Worm (Caenorhabditis elegans) whole organism, L4 larva: Measurements from ENCODE around the gene srt-54.

Experiments used
- Y48G9A.11 ChIP-seq: fragments of 200-800 bp; sonication (Bioruptor generic); IDR thresholded peaks from 2 replicates; pipeline ENCODE4 v1.3.6; 2022; ENCODE audit warnings: missing genetic modification reagents, missing genetic modification characterization, missing compliant biosample characterization
- Y75B8A.6 ChIP-seq: fragments of 200-800 bp; sonication (Bioruptor generic); IDR thresholded peaks from 2 replicates; pipeline ENCODE4 v1.3.6; 2022; ENCODE audit warnings: missing genetic modification reagents, missing genetic modification characterization, missing compliant biosample characterization
- ZK337.2 ChIP-seq: fragments of 200-800 bp; sonication (Bioruptor generic); IDR thresholded peaks from 2 replicates; pipeline ENCODE4 v1.3.6; 2022; ENCODE audit warnings: missing genetic modification reagents, missing genetic modification characterization, missing compliant biosample characterization
- aha-1 ChIP-seq: fragments of 150-350 bp; peaks from one replicate; lab custom pipeline; 2014; ENCODE audit warnings: missing biosample characterization, missing genetic modification characterization
- ama-1 ChIP-seq: fragments of 150-350 bp; optimal IDR thresholded peaks from 2 replicates; lab custom pipeline; 2014; ENCODE audit warnings: inconsistent platforms, mixed read lengths
- arid-1 ChIP-seq: fragments of 200-800 bp; sonication (Bioruptor generic); conservative IDR thresholded peaks from 2 replicates; pipeline ENCODE4 v1.3.6; 2022; ENCODE audit warnings: missing genetic modification reagents, missing genetic modification characterization, missing compliant biosample characterization
- attf-4 ChIP-seq: sonication (generic microtip); optimal IDR thresholded peaks from 3 replicates; lab custom pipeline; 2017; ENCODE audit warnings: missing biosample characterization, missing genetic modification characterization
- ceh-32 ChIP-seq: sonication (generic microtip); optimal IDR thresholded peaks from 2 replicates; lab custom pipeline; 2016; ENCODE audit warnings: mild to moderate bottlenecking, missing genetic modification characterization, missing compliant biosample characterization; ENCODE audit not compliant: poor library complexity
- ceh-82 ChIP-seq: sonication (generic microtip); optimal IDR thresholded peaks from 2 replicates; lab custom pipeline; 2017; ENCODE audit warnings: missing biosample characterization, missing genetic modification characterization
- ces-1 ChIP-seq: fragments of 150-350 bp; sonication (generic microtip); optimal IDR thresholded peaks from 4 replicates; lab custom pipeline; 2014; ENCODE audit warnings: missing biosample characterization, missing genetic modification reagents, missing genetic modification characterization
- cey-2 ChIP-seq: sonication (generic microtip); optimal IDR thresholded peaks from 3 replicates; lab custom pipeline; 2017; ENCODE audit warnings: missing genetic modification characterization, mild to moderate bottlenecking, missing compliant biosample characterization, antibody characterized with exemption, borderline replicate concordance; ENCODE audit not compliant: insufficient read depth
- ctbp-1 ChIP-seq: fragments of 200-800 bp; sonication (Bioruptor generic); IDR thresholded peaks from 2 replicates; pipeline ENCODE4 v1.3.6; 2022; ENCODE audit warnings: missing genetic modification reagents, missing genetic modification characterization, missing compliant biosample characterization
- daf-12 ChIP-seq: fragments of 150-350 bp; optimal IDR thresholded peaks from 2 replicates; lab custom pipeline; 2014; ENCODE audit warnings: missing biosample characterization, missing genetic modification reagents, missing genetic modification characterization
- daf-16 ChIP-seq, 3 experiments: sonication (generic microtip); optimal IDR thresholded peaks; 2 replicates each; lab custom pipeline; 2016 to 2017; ENCODE audit warnings: missing genetic modification characterization in 3 of 3, missing genetic modification reagents in 3 of 3, mild to moderate bottlenecking in 2 of 3, missing compliant biosample characterization in 2 of 3, missing biosample characterization in 1 of 3, moderate library complexity in 1 of 3
- daf-8 ChIP-seq: fragments of 200-800 bp; sonication (Bioruptor generic); IDR thresholded peaks from 2 replicates; pipeline ENCODE4 v1.3.6; 2022; ENCODE audit warnings: missing genetic modification characterization, missing compliant biosample characterization
- dmd-8 ChIP-seq: fragments of 200-800 bp; sonication (Bioruptor generic); IDR thresholded peaks from 2 replicates; pipeline ENCODE4 v1.3.6; 2022; ENCODE audit warnings: missing genetic modification characterization, missing compliant biosample characterization
- dmd-9 ChIP-seq: fragments of 200-800 bp; sonication (Bioruptor generic); IDR thresholded peaks from 2 replicates; pipeline ENCODE4 v1.3.6; 2022; ENCODE audit warnings: missing genetic modification reagents, missing genetic modification characterization, missing compliant biosample characterization
- dpl-1 ChIP-seq: fragments of 150-350 bp; optimal IDR thresholded peaks from 2 replicates; lab custom pipeline; 2014; ENCODE audit warnings: missing biosample characterization, missing genetic modification reagents, missing genetic modification characterization
- duxl-1 ChIP-seq: sonication (generic microtip); optimal IDR thresholded peaks from 2 replicates; lab custom pipeline; 2016; ENCODE audit warnings: mild to moderate bottlenecking, missing genetic modification characterization, moderate library complexity, missing compliant biosample characterization; ENCODE audit not compliant: poor library complexity
- egl-27 ChIP-seq: sonication (generic microtip); optimal IDR thresholded peaks from 3 replicates; lab custom pipeline; 2017; ENCODE audit warnings: missing biosample characterization, missing genetic modification reagents, missing genetic modification characterization
- egl-43 ChIP-seq: fragments of 200-800 bp; sonication (Bioruptor generic); IDR thresholded peaks from 2 replicates; pipeline ENCODE4 v1.3.6; 2022; ENCODE audit warnings: missing genetic modification reagents, missing genetic modification characterization, missing compliant biosample characterization
- gei-8 ChIP-seq: fragments of 200-800 bp; sonication (Bioruptor generic); optimal IDR thresholded peaks from 2 replicates; lab custom pipeline; 2018; ENCODE audit warnings: mild to moderate bottlenecking, missing genetic modification characterization, missing compliant biosample characterization
- hlh-30 ChIP-seq: sonication (generic microtip); optimal IDR thresholded peaks from 2 replicates; lab custom pipeline; 2017; ENCODE audit warnings: antibody characterized with exemption, mild to moderate bottlenecking, missing genetic modification characterization, missing compliant biosample characterization; ENCODE audit not compliant: insufficient read depth
- jun-1 ChIP-seq: fragments of 150-350 bp; optimal IDR thresholded peaks from 2 replicates; lab custom pipeline; 2014; ENCODE audit warnings: missing biosample characterization, missing genetic modification reagents, missing genetic modification characterization
- lin-13 ChIP-seq: fragments of 150-350 bp; optimal IDR thresholded peaks from 2 replicates; lab custom pipeline; 2014; ENCODE audit warnings: missing biosample characterization, missing genetic modification reagents, missing genetic modification characterization
- lin-39 ChIP-seq: fragments of 150-350 bp; optimal IDR thresholded peaks from 2 replicates; lab custom pipeline; 2014; ENCODE audit warnings: missing biosample characterization, missing genetic modification reagents, missing genetic modification characterization
- lir-3 ChIP-seq: sonication (generic microtip); optimal IDR thresholded peaks from 2 replicates; lab custom pipeline; 2016; ENCODE audit warnings: mild to moderate bottlenecking, missing genetic modification characterization, missing compliant biosample characterization
- madf-9 ChIP-seq: fragments of 200-800 bp; sonication (Bioruptor generic); conservative IDR thresholded peaks from 2 replicates; pipeline ENCODE4 v1.3.6; 2022; ENCODE audit warnings: missing genetic modification reagents, missing genetic modification characterization, missing compliant biosample characterization
- mdl-1 ChIP-seq, 2 experiments: fragments of 150-350 bp in 1 of 2; sonication (generic microtip) in 1 of 2; optimal IDR thresholded peaks; 2 replicates each; lab custom pipeline; 2014 to 2017; ENCODE audit warnings: missing biosample characterization in 2 of 2, missing genetic modification characterization in 2 of 2
- mdt-29 ChIP-seq: fragments of 200-800 bp; sonication (Bioruptor generic); IDR thresholded peaks from 2 replicates; pipeline ENCODE4 v1.3.6; 2022; ENCODE audit warnings: missing genetic modification reagents, missing genetic modification characterization, missing compliant biosample characterization
- mes-2 ChIP-seq: sonication (generic microtip); optimal IDR thresholded peaks from 2 replicates; lab custom pipeline; 2016; ENCODE audit warnings: missing genotype, mild to moderate bottlenecking, missing genetic modification characterization, missing compliant biosample characterization; ENCODE audit not compliant: poor library complexity, severe bottlenecking
- mxl-2 ChIP-seq: fragments of 200-800 bp; sonication (Bioruptor generic); conservative IDR thresholded peaks from 2 replicates; pipeline ENCODE4 v1.3.6; 2022; ENCODE audit warnings: missing genetic modification reagents, missing genetic modification characterization, missing compliant biosample characterization
- mxl-3 ChIP-seq: fragments of 200-800 bp; sonication (Bioruptor generic); optimal IDR thresholded peaks from 2 replicates; lab custom pipeline; 2018; ENCODE audit warnings: mild to moderate bottlenecking, missing genetic modification characterization, missing compliant biosample characterization
- nhr-10 ChIP-seq: fragments of 150-350 bp; optimal IDR thresholded peaks from 2 replicates; lab custom pipeline; 2014; ENCODE audit warnings: missing biosample characterization, missing genetic modification characterization
- nhr-11 ChIP-seq: fragments of 150-350 bp; optimal IDR thresholded peaks from 2 replicates; lab custom pipeline; 2014; ENCODE audit warnings: missing biosample characterization, missing genetic modification characterization
- nhr-111 ChIP-seq: fragments of 200-800 bp; sonication (Bioruptor generic); optimal IDR thresholded peaks from 2 replicates; lab custom pipeline; 2018; ENCODE audit warnings: mild to moderate bottlenecking, missing genetic modification characterization, missing compliant biosample characterization
- nhr-25 ChIP-seq: sonication (generic microtip); optimal IDR thresholded peaks from 2 replicates; lab custom pipeline; 2017; ENCODE audit warnings: missing genetic modification characterization, mild to moderate bottlenecking, missing compliant biosample characterization, antibody characterized with exemption, moderate library complexity, borderline replicate concordance; ENCODE audit not compliant: insufficient read depth
- nhr-28 ChIP-seq: fragments of 150-350 bp; optimal IDR thresholded peaks from 2 replicates; lab custom pipeline; 2014; ENCODE audit warnings: missing biosample characterization, missing genetic modification characterization
- nhr-6 ChIP-seq: fragments of 150-350 bp; optimal IDR thresholded peaks from 2 replicates; lab custom pipeline; 2014; ENCODE audit warnings: missing biosample characterization, missing genetic modification characterization
- php-3 ChIP-seq: fragments of 200-800 bp; sonication (Bioruptor generic); IDR thresholded peaks from 2 replicates; pipeline ENCODE4 v1.3.6; 2022; ENCODE audit warnings: missing genetic modification reagents, missing genetic modification characterization, missing compliant biosample characterization
- pqm-1 ChIP-seq: sonication (generic microtip); optimal IDR thresholded peaks from 2 replicates; lab custom pipeline; 2017; ENCODE audit warnings: missing biosample characterization, missing genetic modification characterization
- saeg-2 ChIP-seq: fragments of 200-800 bp; sonication (Bioruptor generic); IDR thresholded peaks from 2 replicates; pipeline ENCODE4 v1.3.6; 2022; ENCODE audit warnings: missing genetic modification reagents, missing genetic modification characterization, missing compliant biosample characterization
- skn-1 ChIP-seq: fragments of 150-350 bp; optimal IDR thresholded peaks from 2 replicates; lab custom pipeline; 2014; ENCODE audit warnings: missing biosample characterization, missing genetic modification characterization
- snpc-1.2 ChIP-seq: fragments of 200-800 bp; sonication (Bioruptor generic); IDR thresholded peaks from 2 replicates; pipeline ENCODE4 v1.3.6; 2022; ENCODE audit warnings: missing genetic modification reagents, missing genetic modification characterization, missing compliant biosample characterization
- snpc-4 ChIP-seq: fragments of 150-350 bp; optimal IDR thresholded peaks from 2 replicates; lab custom pipeline; 2014; ENCODE audit warnings: missing biosample characterization, missing genetic modification characterization
- tra-1 ChIP-seq: fragments of 200-800 bp; sonication (Bioruptor generic); IDR thresholded peaks from 2 replicates; pipeline ENCODE4 v1.3.6; 2022; ENCODE audit warnings: missing genetic modification reagents, missing genetic modification characterization, missing compliant biosample characterization
- unc-62 ChIP-seq, 3 experiments: fragments of 150-350 bp in 1 of 3; sonication (generic microtip); optimal IDR thresholded peaks in 2 of 3; peaks in 1 of 3; 1 replicate in 1 of 3; 2 replicates in 2 of 3; lab custom pipeline; 2014 to 2017; ENCODE audit warnings: missing biosample characterization in 3 of 3, missing genetic modification characterization in 3 of 3, missing genetic modification reagents in 3 of 3, missing genotype in 1 of 3
- vab-7 ChIP-seq: fragments of 200-800 bp; sonication (Bioruptor generic); IDR thresholded peaks from 2 replicates; pipeline ENCODE4 v1.3.6; 2022; ENCODE audit warnings: missing genetic modification reagents, missing genetic modification characterization, missing compliant biosample characterization
- zip-11 ChIP-seq: fragments of 200-800 bp; sonication (Bioruptor generic); IDR thresholded peaks from 2 replicates; pipeline ENCODE4 v1.3.6; 2022; ENCODE audit warnings: missing genetic modification characterization, missing compliant biosample characterization
- ztf-11 ChIP-seq: fragments of 150-350 bp; optimal IDR thresholded peaks from 2 replicates; lab custom pipeline; 2014; ENCODE audit warnings: missing biosample characterization, missing genetic modification characterization

The srt-54 gene

ce11 chrII:162182-162581 is 45.2 kb downstream of the srt-54 start, which contains the start of gene etr-1 (continued):
- TF ChIP-seq madf-9 (GFP tag; lab: Robert Waterston, UW) (no peak), snpc-1.2 (GFP tag; lab: Robert Waterston, UW) (no peak), Y75B8A.6 (GFP tag; lab: Robert Waterston, UW) (no peak), snpc-4 (no peak), ZK337.2 (GFP tag; lab: Robert Waterston, UW) (no peak), nhr-11 (tag; lab: Kevin White, UChicago) (no peak), attf-4 (tag; lab: Kevin White, UChicago) (no peak), daf-16 (GFP tag; optimal IDR thresholded peaks at IDR 0.05; lab: Kevin White, UChicago) (no peak), daf-16 (tag; optimal IDR thresholded peaks at IDR 0.05; lab: Kevin White, UChicago) (peak; percentile 82), nhr-10 (no peak), daf-8 (no peak), ceh-32 (tag; lab: Kevin White, UChicago) (no peak), daf-12 (no peak), jun-1 (tag; lab: Kevin White, UChicago) (peak; percentile 22), duxl-1 (tag; lab: Kevin White, UChicago) (no peak), ctbp-1 (GFP tag; lab: Robert Waterston, UW) (no peak), dmd-9 (GFP tag; lab: Robert Waterston, UW) (no peak), mdt-29 (no peak), tra-1 (GFP tag; lab: Robert Waterston, UW) (peak; percentile 84), gei-8 (no peak), egl-27 (no peak), php-3 (GFP tag; lab: Robert Waterston, UW) (peak; percentile 83), vab-7 (GFP tag; lab: Robert Waterston, UW) (no peak), cey-2 (tag; lab: Kevin White, UChicago) (peak; percentile 48), ztf-11 (no peak), egl-43 (GFP tag; lab: Robert Waterston, UW) (no peak), mes-2 (peak; percentile 44), lin-39 (no peak), nhr-25 (peak; percentile 16), mxl-2 (GFP tag; lab: Robert Waterston, UW) (peak; percentile 37; the same call in 1 of the 2 replicates), lin-13 (GFP tag; lab: Kevin White, UChicago) (no peak), lir-3 (no peak), aha-1 (tag; lab: Kevin White, UChicago) (peak; percentile 37), Y48G9A.11 (GFP tag; lab: Robert Waterston, UW) (no peak), dpl-1 (GFP tag; lab: Kevin White, UChicago) (peak; percentile 30), ceh-82 (tag; lab: Kevin White, UChicago) (no peak), hlh-30 (tag; lab: Kevin White, UChicago) (peak; percentile 46), pqm-1 (tag; lab: Kevin White, UChicago) (peak; percentile 97), nhr-111 (GFP tag; lab: Kevin White, UChicago) (no peak), saeg-2 (GFP tag; lab: Robert Waterston, UW) (no peak), zip-11 (GFP tag; lab: Robert Waterston, UW) (no peak), ces-1 (GFP tag; lab: Kevin White, UChicago) (no peak), nhr-6 (peak; percentile 47), mxl-3 (GFP tag; lab: Kevin White, UChicago) (peak; percentile 88), arid-1 (0 out of 2 replicates have a peak, but pooled peaks have one; percentile 21), nhr-28 (tag; lab: Kevin White, UChicago) (peak; percentile 92), mdl-1 (tag; optimal IDR thresholded peaks at IDR 0.05; lab: Kevin White, UChicago) (peak in 1 of 2 experiments; percentile 57), skn-1 (no peak), unc-62 (GFP tag; optimal IDR thresholded peaks at IDR 0.05 in 1 of 2; lab: Kevin White, UChicago) (peak in 1 of 2 experiments; percentile 13), unc-62 (tag; optimal IDR thresholded peaks at IDR 0.05; lab: Kevin White, UChicago) (no peak), ama-1 (lab: Kevin White, UChicago) (peak; percentile 15), dmd-8 (GFP tag; lab: Robert Waterston, UW) (no peak)
